Fruit fly (Drosophila melanogaster) Kc167 (cell line): ENCODE results near the gene H.

Experiments used
- Myc ChIP-seq: fragments of >200 bp; optimal IDR thresholded peaks from 2 replicates; lab custom pipeline; 2017; ENCODE audit warnings: missing external identifiers
- Sin3A ChIP-seq: fragments of >200 bp; optimal IDR thresholded peaks from 2 replicates; lab custom pipeline; 2018; ENCODE audit warnings: missing external identifiers
- h ChIP-seq: fragments of >200 bp; optimal IDR thresholded peaks from 3 replicates; lab custom pipeline; 2018; ENCODE audit warnings: missing external identifiers
- insv ChIP-seq: fragments of >200 bp; optimal IDR thresholded peaks from 3 replicates; lab custom pipeline; 2018; ENCODE audit warnings: missing external identifiers
- psq ChIP-seq: fragments of >200 bp; optimal IDR thresholded peaks from 2 replicates; lab custom pipeline; 2017; ENCODE audit warnings: missing external identifiers
- ttk ChIP-seq: sonication (Bioruptor generic); optimal IDR thresholded peaks from 2 replicates; lab custom pipeline; 2017; ENCODE audit warnings: missing external identifiers

Gene H

dm6 chr3R:20605562-20606155 lies 16.1 kb upstream of the H start:
- TF ChIP-seq insv: no peak
- TF ChIP-seq Myc (lab: Kevin White, UChicago): no peak
- TF ChIP-seq ttk (lab: Kevin White, UChicago): no peak
- no peak for TF ChIP-seq psq (lab: Kevin White, UChicago)
- TF ChIP-seq Sin3A (lab: Kevin White, UChicago): no peak
- TF ChIP-seq h (lab: Kevin White, UChicago): no peak

dm6 chr3R:20608199-20608598 lies 13.5 kb upstream of the H start:
- TF ChIP-seq ttk (lab: Kevin White, UChicago) (no peak), h (lab: Kevin White, UChicago) (no peak), Myc (lab: Kevin White, UChicago) (no peak), Sin3A (lab: Kevin White, UChicago) (no peak), insv (no peak), psq (lab: Kevin White, UChicago) (no peak)

- no peak for TF ChIP-seq Sin3A (lab: Kevin White, UChicago)
- no peak for TF ChIP-seq insv
- no peak for TF ChIP-seq psq (lab: Kevin White, UChicago)
- no peak for TF ChIP-seq h (lab: Kevin White, UChicago)
- TF ChIP-seq ttk (lab: Kevin White, UChicago): no peak
- no peak for TF ChIP-seq Myc (lab: Kevin White, UChicago)
Observed at dm6 chr3R:20616801-20617200, 4.9 kb upstream of the H start, which contains the start of gene CG15923. Gene CG15923, minus strand, starts transcription at chr3R:20616901.

dm6 chr3R:20617583-20617982 lies 4.2 kb upstream of the H start, which contains the start of gene CG5466:
Gene CG5466, plus strand, starts transcription at chr3R:20617883.
- TF ChIP-seq Myc (lab: Kevin White, UChicago) (no peak), ttk (lab: Kevin White, UChicago) (no peak), h (lab: Kevin White, UChicago) (no peak), insv (no peak), Sin3A (lab: Kevin White, UChicago) (no peak)

dm6 chr3R:20618947-20619346 lies 2.8 kb upstream of the H start:
- no peak for TF ChIP-seq ttk (lab: Kevin White, UChicago)
- TF ChIP-seq insv: no peak
- TF ChIP-seq h (lab: Kevin White, UChicago): no peak
- no peak for TF ChIP-seq Sin3A (lab: Kevin White, UChicago)

- TF ChIP-seq Myc (lab: Kevin White, UChicago): no peak
- no peak for TF ChIP-seq insv
- no peak for TF ChIP-seq psq (lab: Kevin White, UChicago)
- no peak for TF ChIP-seq h (lab: Kevin White, UChicago)
- TF ChIP-seq Sin3A (lab: Kevin White, UChicago): no peak
- TF ChIP-seq ttk (lab: Kevin White, UChicago): no peak
Observed at dm6 chr3R:20622297-20623168, 795 bp downstream of the H start.

- TF ChIP-seq psq (lab: Kevin White, UChicago) (no peak), h (lab: Kevin White, UChicago) (no peak), ttk (lab: Kevin White, UChicago) (no peak), Myc (lab: Kevin White, UChicago) (no peak), Sin3A (lab: Kevin White, UChicago) (no peak), insv (no peak)
Observed at dm6 chr3R:20626123-20626522, 4.4 kb downstream of the H start.

dm6 chr3R:20633984-20634446 lies 12.3 kb downstream of the H start:
- TF ChIP-seq Myc (lab: Kevin White, UChicago): no peak
- no peak for TF ChIP-seq h (lab: Kevin White, UChicago)
- no peak for TF ChIP-seq insv
- no peak for TF ChIP-seq ttk (lab: Kevin White, UChicago)
- no peak for TF ChIP-seq psq (lab: Kevin White, UChicago)
- TF ChIP-seq Sin3A (lab: Kevin White, UChicago): no peak

dm6 chr3R:20634674-20635594 lies 13.2 kb downstream of the H start, which contains the start of the genes Pi3K92E and Lrrk:
Gene Pi3K92E, minus strand, starts transcription at chr3R:20634732.
Gene Lrrk, plus strand, starts transcription at chr3R:20635480.
- TF ChIP-seq insv (no peak), Myc (lab: Kevin White, UChicago) (no peak), h (lab: Kevin White, UChicago) (no peak), ttk (lab: Kevin White, UChicago) (no peak), psq (lab: Kevin White, UChicago) (no peak), Sin3A (lab: Kevin White, UChicago) (no peak)

- no peak for TF ChIP-seq ttk (lab: Kevin White, UChicago)
- no peak for TF ChIP-seq Sin3A (lab: Kevin White, UChicago)
- no peak for TF ChIP-seq insv
- no peak for TF ChIP-seq h (lab: Kevin White, UChicago)
- TF ChIP-seq psq (lab: Kevin White, UChicago): no peak
- TF ChIP-seq Myc (lab: Kevin White, UChicago): no peak
Observed at dm6 chr3R:20635735-20636134, 14.0 kb downstream of the H start.

- TF ChIP-seq Sin3A (lab: Kevin White, UChicago): no peak
- no peak for TF ChIP-seq psq (lab: Kevin White, UChicago)
- TF ChIP-seq h (lab: Kevin White, UChicago): no peak
- no peak for TF ChIP-seq ttk (lab: Kevin White, UChicago)
- no peak for TF ChIP-seq insv
Observed at dm6 chr3R:20648616-20649015, 26.9 kb downstream of the H start, which contains the start of gene GluRIIE. Gene GluRIIE, minus strand, starts transcription at chr3R:20648716.
